Fruit fly (Drosophila melanogaster) whole organism, embryonic: ENCODE data around the gene Ldsdh1.

Experiments used
- CG10959 ChIP-seq: fragments of 200-800 bp; sonication (Bioruptor generic); IDR thresholded peaks from 2 replicates; pipeline ENCODE4 v1.3.6; 2022; ENCODE audit warnings: missing biosample characterization, missing genetic modification characterization
- CG15514 ChIP-seq: fragments of 200-800 bp; sonication (Bioruptor generic); optimal IDR thresholded peaks from 3 replicates; lab custom pipeline; 2017; ENCODE audit warnings: missing biosample characterization, missing genetic modification characterization, mild to moderate bottlenecking, moderate library complexity, missing genetic modification reagents
- CkIIα-i1 ChIP-seq: fragments of 200-800 bp; sonication (Bioruptor generic); IDR thresholded peaks from 2 replicates; pipeline ENCODE4 v1.3.6; 2022; ENCODE audit warnings: missing biosample characterization, missing genetic modification characterization
- Side ChIP-seq: fragments of 200-800 bp; sonication (Bioruptor generic); optimal IDR thresholded peaks from 2 replicates; lab custom pipeline; 2016; ENCODE audit warnings: missing biosample characterization, missing genetic modification characterization
- fu2 ChIP-seq: fragments of 200-800 bp; sonication (Bioruptor generic); optimal IDR thresholded peaks from 2 replicates; lab custom pipeline; 2016; ENCODE audit warnings: missing biosample characterization, missing genetic modification characterization
- sc ChIP-seq, 3 experiments: fragments of >200 bp in 2 of 3; fragments of 200-800 bp in 1 of 3; sonication (Bioruptor generic) in 1 of 3; optimal IDR thresholded peaks; 2 replicates in 2 of 3; 3 replicates in 1 of 3; lab custom pipeline; 2017; ENCODE audit warnings: mild to moderate bottlenecking in 1 of 3, missing biosample characterization in 1 of 3, missing genetic modification characterization in 1 of 3, missing genetic modification reagents in 1 of 3

DNA sequence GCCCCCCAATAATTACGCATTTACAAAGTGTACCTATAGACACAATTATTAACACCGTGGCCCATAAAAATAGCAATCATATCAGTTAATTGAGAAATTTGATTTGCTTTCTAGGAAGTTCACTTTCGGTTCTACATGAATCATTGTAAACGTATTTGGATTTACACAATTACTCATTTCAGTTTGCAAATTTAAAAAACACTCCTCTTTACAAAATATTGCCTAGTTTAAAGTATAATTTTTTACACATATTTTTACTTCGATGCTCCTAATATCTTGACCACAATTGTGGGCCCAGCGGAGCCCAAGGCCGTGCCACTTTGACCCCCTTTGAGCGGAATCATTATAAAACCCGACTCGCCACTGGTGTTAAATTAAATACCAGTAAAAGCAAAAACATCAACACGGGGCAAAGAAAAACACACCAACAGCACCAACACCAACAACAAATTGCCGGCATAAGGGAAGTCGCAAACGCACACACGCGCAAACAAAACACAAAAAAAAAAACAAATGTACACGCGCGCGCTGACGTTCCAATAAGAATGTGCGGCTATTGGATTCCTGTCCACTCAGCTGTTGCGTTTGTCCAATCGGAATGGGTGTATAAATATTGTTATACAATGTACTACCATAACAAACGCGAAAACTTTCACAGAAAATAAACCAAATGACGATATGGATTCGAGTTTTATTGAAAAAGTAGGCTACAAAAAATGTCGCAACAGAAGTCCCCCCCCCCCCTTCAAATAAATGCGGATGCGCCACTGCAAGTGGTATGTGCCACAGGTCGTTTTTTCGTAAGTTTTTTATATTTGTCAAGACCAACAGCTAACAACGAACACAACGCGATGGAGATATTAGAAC lies 33.3 kb upstream of the Ldsdh1 start:
- TF ChIP-seq sc (optimal IDR thresholded peaks at IDR 0.05; lab: Kevin White, UChicago) (no peak), sc (GFP tag; optimal IDR thresholded peaks at IDR 0.05; lab: Kevin White, UChicago) (no peak), Side (GFP tag; lab: Kevin White, UChicago) (peak; percentile 18), CG15514 (peak; percentile 41), fu2 (GFP tag; lab: Kevin White, UChicago) (peak; percentile 33), CkIIα-i1 (GFP tag; lab: Robert Waterston, UW) (no peak), CG10959 (no peak)
